Worm (Caenorhabditis elegans): ENCODE data around the gene srj-32.

DNA sequence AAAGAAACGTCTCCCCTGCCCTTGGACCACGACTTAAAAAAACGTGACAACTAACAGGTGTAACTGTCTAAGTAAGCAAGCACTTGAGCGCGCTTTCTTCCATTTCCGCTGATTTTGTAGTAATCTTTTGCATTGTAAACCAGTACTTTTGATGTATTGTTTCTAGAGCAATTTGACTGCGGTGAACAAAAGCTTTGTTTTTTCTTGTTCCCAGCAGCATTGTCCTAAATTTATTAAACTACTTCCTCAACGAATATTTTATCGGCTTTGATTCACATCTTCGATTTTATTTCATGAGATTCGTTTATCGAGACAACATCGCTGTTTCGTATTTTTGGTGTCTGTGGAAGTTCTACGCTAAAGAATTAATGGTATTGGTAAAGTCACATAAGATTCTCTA, 8.5 kb downstream of the srj-32 start, which contains the start of gene C13A2.1:
- no peak for TF ChIP-seq pag-3 (tag; optimal IDR thresholded peaks at IDR 0.05; ENCODE audit: borderline replicate concordance)
- no peak for TF ChIP-seq unc-3 (GFP tag; conservative IDR thresholded peaks at IDR 0.05)
- no peak for TF ChIP-seq unc-3 (tag; optimal IDR thresholded peaks at IDR 0.05)
- TF ChIP-seq pax-1 (tag; optimal IDR thresholded peaks at IDR 0.05) = no peak
- TF ChIP-seq dmd-4 (tag; optimal IDR thresholded peaks at IDR 0.05; ENCODE audit: borderline replicate concordance) = no peak
- TF ChIP-seq unc-55 (GFP tag; optimal IDR thresholded peaks at IDR 0.05) = no peak
- TF ChIP-seq pqm-1 (tag; optimal IDR thresholded peaks at IDR 0.05) = no peak
- TF ChIP-seq ceh-18 (tag; optimal IDR thresholded peaks at IDR 0.05) = no peak
- TF ChIP-seq pha-4 (tag; optimal IDR thresholded peaks at IDR 0.05) = no peak
- no peak for TF ChIP-seq syd-9 (tag; optimal IDR thresholded peaks at IDR 0.05)
- TF ChIP-seq lin-11 (tag; optimal IDR thresholded peaks at IDR 0.05) = no peak
- TF ChIP-seq hlh-30 (tag; optimal IDR thresholded peaks at IDR 0.05; ENCODE audit: insufficient read depth) = no peak
- no peak for TF ChIP-seq che-1 (tag; optimal IDR thresholded peaks at IDR 0.05)
- TF ChIP-seq madf-2 (tag; optimal IDR thresholded peaks at IDR 0.05) = no peak
